Worm (Caenorhabditis elegans) whole organism, L3 larva: Measurements from ENCODE around the gene C16C8.22.

Experiments used
- ZK546.5 ChIP-seq: sonication (generic microtip); optimal IDR thresholded peaks from 2 replicates; lab custom pipeline; 2017; ENCODE audit warnings: missing biosample characterization, missing genetic modification characterization
- ama-1 ChIP-seq: fragments of 150-350 bp; optimal IDR thresholded peaks from 2 replicates; lab custom pipeline; 2018
- ceh-16 ChIP-seq: sonication (generic microtip); optimal IDR thresholded peaks from 2 replicates; lab custom pipeline; 2017; ENCODE audit warnings: missing biosample characterization, missing genetic modification characterization
- lin-39 ChIP-seq: fragments of 150-350 bp; optimal IDR thresholded peaks from 2 replicates; lab custom pipeline; 2018; ENCODE audit warnings: missing biosample characterization, missing genetic modification reagents, missing genetic modification characterization
- nhr-23 ChIP-seq: fragments of 150-350 bp; optimal IDR thresholded peaks from 2 replicates; lab custom pipeline; 2014; ENCODE audit warnings: missing biosample characterization, missing genetic modification reagents, missing genetic modification characterization
- nhr-237 ChIP-seq: fragments of 150-350 bp; optimal IDR thresholded peaks from 2 replicates; lab custom pipeline; 2014; ENCODE audit warnings: missing biosample characterization, missing genetic modification characterization
- nhr-43 ChIP-seq: sonication (generic microtip); optimal IDR thresholded peaks from 2 replicates; lab custom pipeline; 2016; ENCODE audit warnings: mild to moderate bottlenecking, missing genetic modification characterization, missing compliant biosample characterization; ENCODE audit not compliant: poor library complexity, severe bottlenecking
- nhr-76 ChIP-seq: fragments of 150-350 bp; sonication (generic microtip); optimal IDR thresholded peaks from 5 replicates; lab custom pipeline; 2014; ENCODE audit warnings: missing biosample characterization, missing genetic modification characterization
- nhr-77 ChIP-seq: fragments of 150-350 bp; optimal IDR thresholded peaks from 2 replicates; lab custom pipeline; 2014; ENCODE audit warnings: missing biosample characterization, missing genetic modification characterization
- pha-4 ChIP-seq: fragments of 150-350 bp; optimal IDR thresholded peaks from 2 replicates; lab custom pipeline; 2014; ENCODE audit warnings: missing biosample characterization, missing genetic modification reagents, missing genetic modification characterization
- skn-1 ChIP-seq: fragments of 150-350 bp; optimal IDR thresholded peaks from 2 replicates; lab custom pipeline; 2014; ENCODE audit warnings: missing biosample characterization, missing genetic modification characterization
- snpc-4 ChIP-seq: fragments of 150-350 bp; optimal IDR thresholded peaks from 2 replicates; lab custom pipeline; 2014; ENCODE audit warnings: missing biosample characterization, missing genetic modification characterization
- unc-39 ChIP-seq: sonication (generic microtip); optimal IDR thresholded peaks from 4 replicates; lab custom pipeline; 2017; ENCODE audit warnings: missing biosample characterization, missing genetic modification characterization
- zag-1 ChIP-seq: fragments of 150-350 bp; optimal IDR thresholded peaks from 2 replicates; lab custom pipeline; 2014; ENCODE audit warnings: missing biosample characterization, missing genetic modification characterization

DNA sequence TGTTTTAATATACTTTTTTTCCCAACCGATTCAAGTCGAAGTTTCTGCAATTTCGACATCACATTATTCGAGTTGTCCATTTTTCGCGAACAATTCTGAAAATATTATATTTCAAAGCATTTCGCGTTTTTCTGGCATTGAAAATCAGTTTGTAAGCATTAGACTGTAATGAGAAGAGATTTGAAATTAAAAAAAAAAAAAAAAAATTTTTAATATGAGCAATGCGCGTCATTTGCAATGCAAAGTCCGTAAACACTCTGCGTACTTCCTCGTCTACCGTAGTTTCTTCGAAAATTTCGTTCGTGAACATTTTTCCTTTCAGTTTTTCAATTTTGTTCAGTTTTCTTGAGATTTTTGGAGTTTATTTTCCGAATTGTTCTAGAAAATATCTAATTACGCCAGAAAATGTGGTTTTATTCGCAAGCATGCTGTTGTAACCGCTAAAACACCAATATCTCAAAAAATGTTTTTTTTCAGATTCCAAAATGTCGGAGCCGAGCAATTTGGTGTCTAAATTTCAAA, 2.3 kb upstream of the C16C8.22 start, which contains the start of the genes C16C8.5 and C16C8.16:
- TF ChIP-seq pha-4 (tag; lab: Kevin White, UChicago) (no peak), ZK546.5 (tag; lab: Kevin White, UChicago) (no peak), ama-1 (lab: Kevin White, UChicago) (no peak), nhr-76 (tag; lab: Kevin White, UChicago) (no peak), unc-39 (tag; lab: Kevin White, UChicago) (no peak), nhr-23 (tag; lab: Kevin White, UChicago) (no peak), nhr-43 (no peak), lin-39 (tag; lab: Kevin White, UChicago) (no peak), snpc-4 (tag; lab: Kevin White, UChicago) (no peak), zag-1 (tag; lab: Kevin White, UChicago) (no peak), skn-1 (tag; lab: Kevin White, UChicago) (no peak), nhr-237 (tag; lab: Kevin White, UChicago) (no peak), ceh-16 (no peak), nhr-77 (tag; lab: Kevin White, UChicago) (no peak)
